Fruit fly (Drosophila melanogaster) whole organism, embryonic: ENCODE data around the gene inc.

Experiments
- ATbp ChIP-seq: fragments of 200-800 bp; sonication (Bioruptor generic); optimal IDR thresholded peaks from 2 replicates; lab custom pipeline; 2017; ENCODE audit warnings: missing biosample characterization, mild to moderate bottlenecking, missing genetic modification characterization, missing genetic modification reagents
- Abd-B ChIP-seq: fragments of 200-800 bp; sonication (Bioruptor generic); optimal IDR thresholded peaks from 2 replicates; lab custom pipeline; 2018; ENCODE audit warnings: missing biosample characterization, mild to moderate bottlenecking, missing genetic modification characterization, moderate library complexity
- CG10979 ChIP-seq: fragments of 200-800 bp; sonication (Bioruptor generic); optimal IDR thresholded peaks from 2 replicates; lab custom pipeline; 2018; ENCODE audit warnings: missing biosample characterization, mild to moderate bottlenecking, missing genetic modification characterization, moderate library complexity
- CG12299 ChIP-seq: fragments of 200-800 bp; sonication (Bioruptor generic); optimal IDR thresholded peaks from 2 replicates; lab custom pipeline; 2018; ENCODE audit warnings: missing biosample characterization, mild to moderate bottlenecking, missing genetic modification characterization
- CG13287 ChIP-seq: fragments of 200-800 bp; sonication (Bioruptor generic); IDR thresholded peaks from 2 replicates; pipeline ENCODE4 v1.3.6; 2022; ENCODE audit warnings: missing biosample characterization, missing genetic modification characterization; ENCODE audit not compliant: partially characterized antibody
- CG14710 ChIP-seq: fragments of 200-800 bp; sonication (Bioruptor generic); optimal IDR thresholded peaks from 3 replicates; lab custom pipeline; 2019; ENCODE audit warnings: missing biosample characterization, mild to moderate bottlenecking, missing genetic modification characterization, moderate library complexity
- CG16863 ChIP-seq: fragments of 200-800 bp; sonication (Bioruptor generic); optimal IDR thresholded peaks from 3 replicates; lab custom pipeline; 2016; ENCODE audit warnings: missing biosample characterization, missing genetic modification characterization
- CG17359 ChIP-seq: fragments of 200-800 bp; sonication (Bioruptor generic); optimal IDR thresholded peaks from 3 replicates; lab custom pipeline; 2018; ENCODE audit warnings: missing biosample characterization, mild to moderate bottlenecking, missing genetic modification characterization, moderate library complexity
- CG2712 ChIP-seq: fragments of 200-800 bp; optimal IDR thresholded peaks from 3 replicates; lab custom pipeline; 2019; ENCODE audit warnings: missing biosample characterization, mild to moderate bottlenecking, missing genetic modification characterization, moderate library complexity
- CG30020 ChIP-seq: fragments of 200-800 bp; optimal IDR thresholded peaks from 2 replicates; lab custom pipeline; 2019; ENCODE audit warnings: missing biosample characterization, mild to moderate bottlenecking, missing genetic modification characterization, moderate library complexity
- CG34224 ChIP-seq: fragments of 200-800 bp; sonication (Bioruptor generic); IDR thresholded peaks from 3 replicates; pipeline ENCODE4 v1.3.6; 2022; ENCODE audit warnings: missing biosample characterization, missing genetic modification characterization; ENCODE audit not compliant: partially characterized antibody
- CG34422 ChIP-seq: fragments of 200-800 bp; sonication (Bioruptor generic); IDR thresholded peaks from 3 replicates; pipeline ENCODE4 v1.3.6; 2022; ENCODE audit warnings: missing biosample characterization, missing genetic modification characterization
- CG3847 ChIP-seq: fragments of 200-800 bp; sonication (Bioruptor generic); IDR thresholded peaks from 2 replicates; pipeline ENCODE4 v1.3.6; 2022; ENCODE audit warnings: missing biosample characterization, missing genetic modification characterization
- CG3995 ChIP-seq: fragments of 200-800 bp; sonication (Bioruptor generic); optimal IDR thresholded peaks from 3 replicates; lab custom pipeline; 2016; ENCODE audit warnings: missing biosample characterization, missing genetic modification characterization
- CG6813 ChIP-seq: fragments of 200-800 bp; sonication (Bioruptor generic); optimal IDR thresholded peaks from 2 replicates; lab custom pipeline; 2017; ENCODE audit warnings: missing biosample characterization, missing genetic modification characterization, mild to moderate bottlenecking, moderate library complexity, missing genetic modification reagents
- CG7987 ChIP-seq: fragments of 200-800 bp; sonication (Bioruptor generic); optimal IDR thresholded peaks from 2 replicates; lab custom pipeline; 2018; ENCODE audit warnings: missing biosample characterization, mild to moderate bottlenecking, missing genetic modification characterization, moderate library complexity
- CG9609 ChIP-seq: fragments of 200-800 bp; sonication (Bioruptor generic); optimal IDR thresholded peaks from 3 replicates; lab custom pipeline; 2016; ENCODE audit warnings: missing biosample characterization, missing genetic modification characterization
- CG9727 ChIP-seq: fragments of 200-800 bp; sonication (Bioruptor generic); optimal IDR thresholded peaks from 3 replicates; lab custom pipeline; 2017; ENCODE audit warnings: missing biosample characterization, mild to moderate bottlenecking, missing genetic modification characterization
- CG9817 ChIP-seq: fragments of 200-800 bp; sonication (Bioruptor generic); optimal IDR thresholded peaks from 2 replicates; lab custom pipeline; 2018; ENCODE audit warnings: missing biosample characterization, mild to moderate bottlenecking, missing genetic modification characterization, moderate library complexity
- CHES-1-like ChIP-seq: fragments of 200-800 bp; sonication (Bioruptor generic); optimal IDR thresholded peaks from 2 replicates; lab custom pipeline; 2016; ENCODE audit warnings: missing biosample characterization, missing genetic modification characterization
- CTCF ChIP-seq: fragments of 200-800 bp; sonication (Bioruptor generic); optimal IDR thresholded peaks from 2 replicates; lab custom pipeline; 2017; ENCODE audit warnings: missing biosample characterization, mild to moderate bottlenecking, missing genetic modification characterization, moderate library complexity
- Dll ChIP-seq: fragments of 200-800 bp; sonication (Bioruptor generic); IDR thresholded peaks from 4 replicates; pipeline ENCODE4 v1.3.6; 2022; ENCODE audit warnings: missing biosample characterization, missing genetic modification characterization; ENCODE audit not compliant: partially characterized antibody
- GATAe ChIP-seq: fragments of 200-800 bp; sonication (Bioruptor generic); conservative IDR thresholded peaks from 2 replicates; pipeline ENCODE4 v1.3.6; 2022; ENCODE audit warnings: missing biosample characterization, missing genetic modification characterization
- Gug ChIP-seq: fragments of 200-800 bp; sonication (Bioruptor generic); IDR thresholded peaks from 4 replicates; pipeline ENCODE4 v1.3.6; 2022; ENCODE audit warnings: missing biosample characterization, missing genetic modification characterization
- HmgZ ChIP-seq: fragments of 200-800 bp; sonication (Bioruptor generic); optimal IDR thresholded peaks from 2 replicates; lab custom pipeline; 2018; ENCODE audit warnings: missing biosample characterization, mild to moderate bottlenecking, missing genetic modification characterization
- Hr39 ChIP-seq: fragments of >200 bp; optimal IDR thresholded peaks from 2 replicates; lab custom pipeline; 2017
- Lhr ChIP-seq: fragments of 200-800 bp; sonication (Bioruptor generic); optimal IDR thresholded peaks from 3 replicates; lab custom pipeline; 2017; ENCODE audit warnings: mild to moderate bottlenecking, missing biosample characterization, missing genetic modification reagents, missing genetic modification characterization
- Nf-YB ChIP-seq: fragments of 200-800 bp; sonication (Bioruptor generic); optimal IDR thresholded peaks from 3 replicates; lab custom pipeline; 2019; ENCODE audit warnings: missing biosample characterization, mild to moderate bottlenecking, missing genetic modification characterization, moderate library complexity
- Nf-YC ChIP-seq: fragments of 200-800 bp; optimal IDR thresholded peaks from 3 replicates; lab custom pipeline; 2019; ENCODE audit warnings: missing biosample characterization, mild to moderate bottlenecking, missing genetic modification characterization, moderate library complexity
- Poxn ChIP-seq: fragments of 200-800 bp; sonication (Bioruptor generic); IDR thresholded peaks from 2 replicates; pipeline ENCODE4 v1.3.6; 2022; ENCODE audit warnings: missing biosample characterization, missing genetic modification characterization
- Stat92E ChIP-seq, 3 experiments: fragments of >200 bp in 2 of 3; fragments of 200-800 bp in 1 of 3; sonication (Bioruptor generic) in 1 of 3; optimal IDR thresholded peaks; 2 replicates each; lab custom pipeline; 2017 to 2019; ENCODE audit warnings: missing biosample characterization in 3 of 3, missing genetic modification characterization in 3 of 3, mild to moderate bottlenecking in 1 of 3, moderate library complexity in 1 of 3
- cas ChIP-seq: fragments of 200-800 bp; sonication (Bioruptor generic); IDR thresholded peaks from 2 replicates; pipeline ENCODE4 v1.3.6; 2022; ENCODE audit warnings: missing biosample characterization, missing genetic modification characterization
- crol ChIP-seq: fragments of 200-800 bp; sonication (Bioruptor generic); IDR thresholded peaks from 2 replicates; pipeline ENCODE4 v1.3.6; 2022; ENCODE audit warnings: missing biosample characterization, missing genetic modification characterization
- dimm ChIP-seq: fragments of 200-800 bp; sonication (Bioruptor generic); IDR thresholded peaks from 2 replicates; pipeline ENCODE4 v1.3.6; 2022; ENCODE audit warnings: missing biosample characterization, missing genetic modification characterization
- dm ChIP-seq: fragments of 200-800 bp; sonication (Bioruptor generic); optimal IDR thresholded peaks from 3 replicates; lab custom pipeline; 2016; ENCODE audit warnings: missing biosample characterization, missing genetic modification characterization
- gem ChIP-seq: fragments of 200-800 bp; sonication (Bioruptor generic); optimal IDR thresholded peaks from 2 replicates; lab custom pipeline; 2019; ENCODE audit warnings: missing biosample characterization, mild to moderate bottlenecking, missing genetic modification characterization, moderate library complexity
- inv ChIP-seq: fragments of 200-800 bp; sonication (Bioruptor generic); IDR thresholded peaks from 2 replicates; pipeline ENCODE4 v1.3.6; 2022; ENCODE audit warnings: missing biosample characterization, missing genetic modification characterization; ENCODE audit not compliant: partially characterized antibody
- ken ChIP-seq: fragments of 200-800 bp; sonication (Bioruptor generic); IDR thresholded peaks from 3 replicates; pipeline ENCODE4 v1.3.6; 2022; ENCODE audit warnings: missing biosample characterization, missing genetic modification characterization
- mld ChIP-seq: fragments of 200-800 bp; sonication (Bioruptor generic); IDR thresholded peaks from 3 replicates; pipeline ENCODE4 v1.3.6; 2022; ENCODE audit warnings: missing biosample characterization, missing genetic modification characterization; ENCODE audit not compliant: partially characterized antibody
- nerfin-1 ChIP-seq: fragments of 200-800 bp; sonication (Bioruptor generic); optimal IDR thresholded peaks from 3 replicates; lab custom pipeline; 2019; ENCODE audit warnings: missing biosample characterization, mild to moderate bottlenecking, missing genetic modification characterization, moderate library complexity
- nerfin-2 ChIP-seq: fragments of 200-800 bp; sonication (Bioruptor generic); IDR thresholded peaks from 2 replicates; pipeline ENCODE4 v1.3.6; 2022; ENCODE audit warnings: missing biosample characterization, missing genetic modification characterization; ENCODE audit not compliant: partially characterized antibody
- p53 ChIP-seq: fragments of 200-800 bp; sonication (Bioruptor generic); optimal IDR thresholded peaks from 2 replicates; lab custom pipeline; 2016; ENCODE audit warnings: missing biosample characterization, missing genetic modification characterization
- repo ChIP-seq: fragments of 200-800 bp; sonication (Bioruptor generic); optimal IDR thresholded peaks from 2 replicates; lab custom pipeline; 2016; ENCODE audit warnings: missing biosample characterization, missing genetic modification characterization
- sc ChIP-seq, 3 experiments: fragments of >200 bp in 2 of 3; fragments of 200-800 bp in 1 of 3; sonication (Bioruptor generic) in 1 of 3; optimal IDR thresholded peaks; 2 replicates in 2 of 3; 3 replicates in 1 of 3; lab custom pipeline; 2017; ENCODE audit warnings: mild to moderate bottlenecking in 1 of 3, missing biosample characterization in 1 of 3, missing genetic modification characterization in 1 of 3, missing genetic modification reagents in 1 of 3
- sens ChIP-seq: fragments of 200-800 bp; sonication (Bioruptor generic); peaks from one replicate; lab custom pipeline; 2016; ENCODE audit warnings: missing biosample characterization, missing genetic modification characterization
- sna ChIP-seq: fragments of 200-800 bp; sonication (Bioruptor generic); IDR thresholded peaks from 2 replicates; pipeline ENCODE4 v1.3.6; 2022; ENCODE audit warnings: missing biosample characterization, missing genetic modification characterization; ENCODE audit not compliant: partially characterized antibody
- trem ChIP-seq: fragments of 200-800 bp; optimal IDR thresholded peaks from 3 replicates; lab custom pipeline; 2019; ENCODE audit warnings: missing biosample characterization, mild to moderate bottlenecking, missing genetic modification characterization, moderate library complexity
- vvl ChIP-seq: fragments of 200-800 bp; sonication (Bioruptor generic); IDR thresholded peaks from 2 replicates; pipeline ENCODE4 v1.3.6; 2022; ENCODE audit warnings: missing biosample characterization, missing genetic modification characterization
- zfh1 ChIP-seq: fragments of 200-800 bp; sonication (Bioruptor generic); IDR thresholded peaks from 3 replicates; pipeline ENCODE4 v1.3.6; 2022; ENCODE audit warnings: missing biosample characterization, missing genetic modification characterization

The inc gene

dm6 chrX:1512753-1513226 lies 29.5 kb downstream of the inc start, which contains the start of gene CG14795:
CG14795 (minus strand) TSS chrX:1512803.
- TF ChIP-seq sc (optimal IDR thresholded peaks at IDR 0.05; lab: Kevin White, UChicago) (no peak), sc (GFP tag; optimal IDR thresholded peaks at IDR 0.05; lab: Kevin White, UChicago) (no peak), gem (tag; lab: Kevin White, UChicago) (no peak), CG2712 (peak; percentile 59), sens (GFP tag; lab: Kevin White, UChicago) (peak; percentile 19), CG34224 (GFP tag; lab: Robert Waterston, UW) (peak; percentile 96), Lhr (GFP tag; lab: Kevin White, UChicago) (peak; percentile 93), repo (GFP tag; lab: Kevin White, UChicago) (peak; percentile 46), sna (peak; percentile 89), ken (GFP tag; lab: Robert Waterston, UW) (peak; percentile 59; the same call in 1 of the 3 replicates), nerfin-1 (peak; percentile 13), crol (GFP tag; lab: Robert Waterston, UW) (no peak), Hr39 (lab: Kevin White, UChicago) (no peak), ATbp (GFP tag; lab: Kevin White, UChicago) (no peak), CG30020 (tag; lab: Kevin White, UChicago) (peak; percentile 33), CG3847 (GFP tag; lab: Robert Waterston, UW) (peak; percentile 71), CG12299 (tag; lab: Kevin White, UChicago) (peak; percentile 52), CG10979 (tag; lab: Kevin White, UChicago) (peak; percentile 27), HmgZ (peak; percentile 88), CG3995 (GFP tag; lab: Kevin White, UChicago) (peak; percentile 38), CG16863 (no peak), p53 (GFP tag; lab: Kevin White, UChicago) (peak; percentile 47), Abd-B (GFP tag; lab: Kevin White, UChicago) (peak; percentile 43), CHES-1-like (GFP tag; lab: Kevin White, UChicago) (peak; percentile 75), CG9817 (peak; percentile 37), CG6813 (GFP tag; lab: Kevin White, UChicago) (no peak), Nf-YB (GFP tag; lab: Kevin White, UChicago) (peak; percentile 4), zfh1 (peak; percentile 53; the same call in 1 of the 3 replicates), trem (peak; percentile 80), CTCF (GFP tag; lab: Kevin White, UChicago) (peak; percentile 66), cas (GFP tag; lab: Robert Waterston, UW) (peak; percentile 48; the same call in 1 of the 2 replicates), Dll (peak; percentile 93), nerfin-2 (GFP tag; lab: Robert Waterston, UW) (peak; percentile 93), mld (GFP tag; lab: Robert Waterston, UW) (peak; percentile 94), Nf-YC (peak; percentile 58), CG13287 (GFP tag; lab: Robert Waterston, UW) (peak; percentile 97), dimm (GFP tag; lab: Robert Waterston, UW) (no peak), inv (peak; percentile 91), Poxn (GFP tag; lab: Robert Waterston, UW) (no peak), dm (GFP tag; lab: Kevin White, UChicago) (peak; percentile 80), GATAe (GFP tag; lab: Robert Waterston, UW) (no peak), CG14710 (tag; lab: Kevin White, UChicago) (peak; percentile 75), CG34422 (GFP tag; lab: Robert Waterston, UW) (0 out of 3 replicates have a peak, but pooled peaks have one; percentile 29), Gug (GFP tag; lab: Robert Waterston, UW) (peak; percentile 12; the same call in 1 of the 4 replicates), vvl (GFP tag; lab: Robert Waterston, UW) (peak; percentile 85), CG7987 (GFP tag; lab: Kevin White, UChicago) (peak; percentile 14), CG9727 (GFP tag; lab: Kevin White, UChicago) (peak; percentile 25), Stat92E (GFP tag; optimal IDR thresholded peaks at IDR 0.05; lab: Kevin White, UChicago) (peak in 1 of 3 experiments; percentile 49), CG17359 (tag; lab: Kevin White, UChicago) (peak; percentile 29), CG9609 (GFP tag; lab: Kevin White, UChicago) (peak; percentile 44)
